Worm (Caenorhabditis elegans): Measurements from ENCODE around the gene rpb-8.

The rpb-8 gene

ce11 chrIII:4890997-4891396, 26.8 kb downstream of the rpb-8 start, which contains the start of gene F26F4.5 (continued):
- TF ChIP-seq nhr-27 (tag; optimal IDR thresholded peaks at IDR 0.05): no peak
- TF ChIP-seq xnd-1 (tag; optimal IDR thresholded peaks at IDR 0.05): peak; percentile 84
- no peak for TF ChIP-seq ZK185.1 (tag; optimal IDR thresholded peaks at IDR 0.05; ENCODE audit: poor library complexity, severe bottlenecking)
- no peak for TF ChIP-seq hlh-26 (GFP tag; conservative IDR thresholded peaks at IDR 0.05)
- no peak for TF ChIP-seq pbrm-1 (GFP tag; IDR thresholded peaks at IDR 0.05)
- TF ChIP-seq mcd-1 (GFP tag; IDR thresholded peaks at IDR 0.05): peak; percentile 26; the same call in 1 of the 2 replicates
- TF ChIP-seq madf-8 (GFP tag; conservative IDR thresholded peaks at IDR 0.05): peak; percentile 72
- no peak for TF ChIP-seq ztf-28 (GFP tag; IDR thresholded peaks at IDR 0.05)
- TF ChIP-seq lin-26 (GFP tag; IDR thresholded peaks at IDR 0.05): no peak
- TF ChIP-seq F39B2.1 (GFP tag; IDR thresholded peaks at IDR 0.05): no peak
- no peak for TF ChIP-seq athp-1 (tag; optimal IDR thresholded peaks at IDR 0.05)
- TF ChIP-seq lsl-1 (GFP tag; optimal IDR thresholded peaks at IDR 0.05): peak; percentile 95
- TF ChIP-seq attf-5 (GFP tag; optimal IDR thresholded peaks at IDR 0.05): no peak
- TF ChIP-seq F49E8.2 (tag; optimal IDR thresholded peaks at IDR 0.05; ENCODE audit: insufficient read depth): no peak
- no peak for TF ChIP-seq B0336.3 (GFP tag; IDR thresholded peaks at IDR 0.05)
- TF ChIP-seq egrh-3 (GFP tag; IDR thresholded peaks at IDR 0.05): no peak
- TF ChIP-seq tlf-1 (GFP tag; optimal IDR thresholded peaks at IDR 0.05): no peak
- no peak for TF ChIP-seq snpc-4 (GFP tag; optimal IDR thresholded peaks at IDR 0.05)
- no peak for TF ChIP-seq snpc-4 (tag; optimal IDR thresholded peaks at IDR 0.05)
- TF ChIP-seq F55B11.4 (tag; optimal IDR thresholded peaks at IDR 0.05; ENCODE audit: borderline replicate concordance, insufficient read depth): no peak
- TF ChIP-seq sdz-38 (tag; optimal IDR thresholded peaks at IDR 0.05): no peak

- TF ChIP-seq F57C9.4 (tag; optimal IDR thresholded peaks at IDR 0.05) (no peak), ama-1 (optimal IDR thresholded peaks at IDR 0.05) (no peak), ama-1 (GFP tag; optimal IDR thresholded peaks at IDR 0.05) (no peak), B0261.1 (tag; optimal IDR thresholded peaks at IDR 0.05) (no peak), D2030.7 (GFP tag; IDR thresholded peaks at IDR 0.05) (no peak), madf-10 (tag; optimal IDR thresholded peaks at IDR 0.05) (no peak), nhr-80 (tag; optimal IDR thresholded peaks at IDR 0.05) (peak; percentile 41)
These were observed 30.5 kb downstream of the rpb-8 start, which contains the start of gene clec-6 for ce11 chrIII:4887291-4887690. TSS of gene clec-6 (minus strand) at chrIII:4887444.

- no peak for TF ChIP-seq K11D2.4 (GFP tag; IDR thresholded peaks at IDR 0.05)
- TF ChIP-seq F55B11.4 (tag; optimal IDR thresholded peaks at IDR 0.05; ENCODE audit: borderline replicate concordance, insufficient read depth): no peak
- TF ChIP-seq nfya-2 (GFP tag; IDR thresholded peaks at IDR 0.05): no peak
- TF ChIP-seq nhr-120 (GFP tag; IDR thresholded peaks at IDR 0.05): no peak
- TF ChIP-seq lir-1 (GFP tag; conservative IDR thresholded peaks at IDR 0.05): no peak
- no peak for TF ChIP-seq repo-1 (tag; optimal IDR thresholded peaks at IDR 0.05)
- no peak for TF ChIP-seq madf-10 (tag; optimal IDR thresholded peaks at IDR 0.05)
- no peak for TF ChIP-seq xnd-1 (tag; optimal IDR thresholded peaks at IDR 0.05)
- TF ChIP-seq ets-4 (GFP tag; optimal IDR thresholded peaks at IDR 0.05): no peak
- TF ChIP-seq efl-1 (GFP tag; optimal IDR thresholded peaks at IDR 0.05): no peak
- no peak for TF ChIP-seq ceh-79 (tag; optimal IDR thresholded peaks at IDR 0.05)
- no peak for TF ChIP-seq F57A8.1 (GFP tag; optimal IDR thresholded peaks at IDR 0.05)
- no peak for TF ChIP-seq F37B4.10 (GFP tag; IDR thresholded peaks at IDR 0.05)
- TF ChIP-seq atf-7 (tag; optimal IDR thresholded peaks at IDR 0.05): no peak
These were observed 34.4 kb downstream of the rpb-8 start, which contains the start of gene clec-5 for ce11 chrIII:4883429-4883828. TSS of gene clec-5 (minus strand) at chrIII:4883606.

All from whole organism, young adult.